Worm (Caenorhabditis elegans): ENCODE measurements around the gene sip-1.

- TF ChIP-seq egl-18 (GFP tag; IDR thresholded peaks at IDR 0.05) (no peak), unc-62 (GFP tag; optimal IDR thresholded peaks at IDR 0.05) (no peak), nhr-179 (tag; optimal IDR thresholded peaks at IDR 0.05) (no peak), cebp-1 (GFP tag; IDR thresholded peaks at IDR 0.05) (no peak), cebp-1 (tag; optimal IDR thresholded peaks at IDR 0.05) (peak; percentile 25), ceh-58 (GFP tag; IDR thresholded peaks at IDR 0.05) (no peak)
Measured at ce11 chrIII:10506699-10507248, at the start of gene sip-1, which contains the start of gene sly-1.
